Worm (Caenorhabditis elegans) whole organism, L3 larva: ENCODE measurements around the gene C52E2.4.

Source experiments
- R02D3.7 ChIP-seq: fragments of 150-350 bp; optimal IDR thresholded peaks from 2 replicates; lab custom pipeline; 2014; ENCODE audit warnings: missing biosample characterization, missing genetic modification characterization
- ZK546.5 ChIP-seq: sonication (generic microtip); optimal IDR thresholded peaks from 2 replicates; lab custom pipeline; 2017; ENCODE audit warnings: missing biosample characterization, missing genetic modification characterization
- ama-1 ChIP-seq: fragments of 150-350 bp; optimal IDR thresholded peaks from 2 replicates; lab custom pipeline; 2018
- ceh-16 ChIP-seq: sonication (generic microtip); optimal IDR thresholded peaks from 2 replicates; lab custom pipeline; 2017; ENCODE audit warnings: missing biosample characterization, missing genetic modification characterization
- ceh-28 ChIP-seq: fragments of 150-350 bp; optimal IDR thresholded peaks from 2 replicates; lab custom pipeline; 2014; ENCODE audit warnings: missing biosample characterization, missing genetic modification reagents, missing genetic modification characterization
- ceh-9 ChIP-seq: sonication (generic microtip); optimal IDR thresholded peaks from 2 replicates; lab custom pipeline; 2018; ENCODE audit warnings: missing biosample characterization, missing genetic modification characterization
- egl-5 ChIP-seq: fragments of 150-350 bp; optimal IDR thresholded peaks from 2 replicates; lab custom pipeline; 2017; ENCODE audit warnings: missing biosample characterization, missing genetic modification reagents, missing genetic modification characterization, inconsistent platforms
- elt-2 ChIP-seq: sonication (generic microtip); optimal IDR thresholded peaks from 2 replicates; lab custom pipeline; 2016; ENCODE audit warnings: missing genetic modification reagents, mild to moderate bottlenecking, missing genetic modification characterization, missing compliant biosample characterization
- elt-3 ChIP-seq, 3 experiments: fragments of 150-350 bp in 1 of 3; sonication (generic microtip) in 2 of 3; optimal IDR thresholded peaks; 2 replicates in 2 of 3; 4 replicates in 1 of 3; lab custom pipeline; 2014 to 2017; ENCODE audit warnings: missing biosample characterization in 3 of 3, missing genetic modification characterization in 3 of 3
- fkh-10 ChIP-seq: sonication (generic microtip); optimal IDR thresholded peaks from 2 replicates; lab custom pipeline; 2017; ENCODE audit warnings: missing biosample characterization, missing genetic modification reagents, missing genetic modification characterization
- fkh-2 ChIP-seq: fragments of 150-350 bp; optimal IDR thresholded peaks from 2 replicates; lab custom pipeline; 2014; ENCODE audit warnings: missing biosample characterization, missing genetic modification reagents, missing genetic modification characterization
- hmg-11 ChIP-seq: sonication (generic microtip); optimal IDR thresholded peaks from 2 replicates; lab custom pipeline; 2016; ENCODE audit warnings: missing genetic modification characterization, missing compliant biosample characterization
- jun-1 ChIP-seq: fragments of 150-350 bp; optimal IDR thresholded peaks from 2 replicates; lab custom pipeline; 2014; ENCODE audit warnings: missing biosample characterization, missing genetic modification reagents, missing genetic modification characterization
- lin-15B ChIP-seq: fragments of 150-350 bp; optimal IDR thresholded peaks from 2 replicates; lab custom pipeline; 2014; ENCODE audit warnings: missing biosample characterization, missing genetic modification characterization
- lin-39 ChIP-seq: fragments of 150-350 bp; optimal IDR thresholded peaks from 2 replicates; lab custom pipeline; 2018; ENCODE audit warnings: missing biosample characterization, missing genetic modification reagents, missing genetic modification characterization
- lsy-12 ChIP-seq: sonication (generic microtip); optimal IDR thresholded peaks from 2 replicates; lab custom pipeline; 2016; ENCODE audit warnings: mild to moderate bottlenecking, missing genetic modification characterization, missing compliant biosample characterization
- mdl-1 ChIP-seq: fragments of 150-350 bp; optimal IDR thresholded peaks from 2 replicates; lab custom pipeline; 2014; ENCODE audit warnings: missing biosample characterization, missing genetic modification characterization
- mml-1 ChIP-seq: fragments of 150-350 bp; sonication (generic microtip); optimal IDR thresholded peaks from 3 replicates; lab custom pipeline; 2014; ENCODE audit warnings: missing biosample characterization, missing genetic modification characterization
- nfya-1 ChIP-seq: sonication (generic microtip); optimal IDR thresholded peaks from 2 replicates; lab custom pipeline; 2017; ENCODE audit warnings: missing genetic modification characterization, mild to moderate bottlenecking, missing compliant biosample characterization, antibody characterized with exemption, moderate library complexity; ENCODE audit not compliant: insufficient read depth
- nhr-12 ChIP-seq: fragments of 150-350 bp; optimal IDR thresholded peaks from 2 replicates; lab custom pipeline; 2014; ENCODE audit warnings: missing biosample characterization, missing genetic modification characterization
- nhr-23 ChIP-seq: fragments of 150-350 bp; optimal IDR thresholded peaks from 2 replicates; lab custom pipeline; 2014; ENCODE audit warnings: missing biosample characterization, missing genetic modification reagents, missing genetic modification characterization
- nhr-237 ChIP-seq: fragments of 150-350 bp; optimal IDR thresholded peaks from 2 replicates; lab custom pipeline; 2014; ENCODE audit warnings: missing biosample characterization, missing genetic modification characterization
- nhr-28 ChIP-seq: fragments of 150-350 bp; optimal IDR thresholded peaks from 2 replicates; lab custom pipeline; 2014; ENCODE audit warnings: missing biosample characterization, missing genetic modification characterization
- nhr-67 ChIP-seq: fragments of 150-350 bp; optimal IDR thresholded peaks from 2 replicates; lab custom pipeline; 2014; ENCODE audit warnings: missing biosample characterization, missing genetic modification characterization
- nhr-76 ChIP-seq: fragments of 150-350 bp; sonication (generic microtip); optimal IDR thresholded peaks from 5 replicates; lab custom pipeline; 2014; ENCODE audit warnings: missing biosample characterization, missing genetic modification characterization
- nhr-77 ChIP-seq: fragments of 150-350 bp; optimal IDR thresholded peaks from 2 replicates; lab custom pipeline; 2014; ENCODE audit warnings: missing biosample characterization, missing genetic modification characterization
- pha-4 ChIP-seq: fragments of 150-350 bp; optimal IDR thresholded peaks from 2 replicates; lab custom pipeline; 2014; ENCODE audit warnings: missing biosample characterization, missing genetic modification reagents, missing genetic modification characterization
- pqm-1 ChIP-seq: fragments of 150-350 bp; optimal IDR thresholded peaks from 2 replicates; lab custom pipeline; 2017; ENCODE audit warnings: missing biosample characterization, missing genetic modification characterization, inconsistent platforms
- skn-1 ChIP-seq: fragments of 150-350 bp; optimal IDR thresholded peaks from 2 replicates; lab custom pipeline; 2014; ENCODE audit warnings: missing biosample characterization, missing genetic modification characterization
- unc-39 ChIP-seq: sonication (generic microtip); optimal IDR thresholded peaks from 4 replicates; lab custom pipeline; 2017; ENCODE audit warnings: missing biosample characterization, missing genetic modification characterization
- zag-1 ChIP-seq: fragments of 150-350 bp; optimal IDR thresholded peaks from 2 replicates; lab custom pipeline; 2014; ENCODE audit warnings: missing biosample characterization, missing genetic modification characterization
- ztf-11 ChIP-seq: fragments of 150-350 bp; optimal IDR thresholded peaks from 2 replicates; lab custom pipeline; 2014; ENCODE audit warnings: missing biosample characterization, missing genetic modification characterization

Gene C52E2.4

ce11 chrII:1816053-1816452 is 26.9 kb upstream of the C52E2.4 start:
- TF ChIP-seq nhr-76 (tag; lab: Kevin White, UChicago) (no peak), ama-1 (no peak), nhr-77 (tag; lab: Kevin White, UChicago) (no peak), nhr-28 (tag; lab: Kevin White, UChicago) (no peak)
- TF ChIP-seq, all 47 proteins: peak for 0

DNA sequence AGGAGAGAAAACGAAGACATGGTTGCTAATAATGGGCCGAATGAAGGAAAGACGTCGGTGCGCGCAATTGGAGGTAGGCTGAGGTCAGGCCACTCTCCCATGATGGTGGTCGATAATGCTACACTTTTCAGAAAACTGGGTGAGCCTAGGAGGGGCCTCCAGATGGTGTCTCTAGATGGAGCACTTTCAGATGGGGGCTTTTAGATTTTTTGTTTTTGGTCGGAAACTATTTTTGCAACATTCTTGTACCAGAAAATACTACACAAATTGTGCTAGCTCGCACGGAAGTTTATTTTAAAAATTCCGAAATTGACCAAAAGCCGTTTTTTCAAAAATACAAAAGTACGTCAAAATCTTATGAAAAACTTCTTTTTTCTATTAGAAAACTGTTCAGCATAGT is 24.6 kb upstream of the C52E2.4 start, which contains the start of gene fbxb-10:
fbxb-10 (minus strand) TSS at position 101 of the 400 bp plus-strand sequence.
- TF ChIP-seq nhr-237 (tag; lab: Kevin White, UChicago) (no peak), fkh-10 (GFP tag; lab: Kevin White, UChicago) (no peak), ceh-16 (tag; lab: Kevin White, UChicago) (no peak), lin-15B (tag; lab: Kevin White, UChicago) (no peak), lsy-12 (tag; lab: Kevin White, UChicago) (no peak), ceh-9 (tag; lab: Kevin White, UChicago) (no peak), ztf-11 (tag; lab: Kevin White, UChicago) (no peak), nhr-12 (tag; lab: Kevin White, UChicago) (no peak)

DNA sequence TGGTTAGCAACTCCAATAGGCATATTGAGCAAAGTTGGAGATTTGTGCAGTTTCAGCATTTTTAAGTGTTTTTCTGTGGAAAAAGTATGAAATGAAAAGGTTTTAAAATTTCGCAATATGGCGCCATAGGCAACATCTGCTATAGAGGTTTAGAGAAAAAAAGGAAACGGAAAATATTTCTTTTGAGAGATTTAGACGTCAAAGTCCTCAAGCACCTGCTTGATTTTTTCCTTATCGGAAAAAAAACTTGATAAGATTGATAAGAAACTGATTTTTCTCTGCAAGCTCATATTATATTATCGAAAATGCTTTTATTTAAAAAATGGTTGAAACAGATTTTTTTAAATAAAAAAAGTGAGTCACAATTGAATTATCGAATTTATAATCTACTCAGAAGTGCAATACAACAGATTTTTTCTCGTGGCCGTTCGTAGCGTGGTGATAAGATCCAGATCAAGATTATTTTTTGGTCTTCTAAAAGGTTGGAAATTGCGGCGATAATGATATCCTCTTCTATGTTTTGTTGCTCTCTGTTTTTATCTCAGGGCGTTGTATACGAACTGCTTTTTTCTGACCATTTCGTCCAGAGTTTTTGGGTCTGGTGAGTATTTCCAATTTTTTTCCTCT is 22.9 kb upstream of the C52E2.4 start, which contains the start of gene fbxc-19:
fbxc-19 (plus strand) TSS at position 536 of the 627 bp plus-strand sequence.
- TF ChIP-seq unc-39 (tag; lab: Kevin White, UChicago) (no peak), egl-5 (tag; lab: Kevin White, UChicago) (peak; percentile 53), mdl-1 (tag; lab: Kevin White, UChicago) (peak; percentile 26), R02D3.7 (tag; lab: Kevin White, UChicago) (peak; percentile 7), pqm-1 (tag; lab: Kevin White, UChicago) (peak; percentile 98), elt-3 (tag; optimal IDR thresholded peaks at IDR 0.05; lab: Kevin White, UChicago) (no peak), lin-15B (tag; lab: Kevin White, UChicago) (peak; percentile 21), fkh-2 (tag; lab: Kevin White, UChicago) (no peak), ceh-28 (tag; lab: Kevin White, UChicago) (peak; percentile 79), mml-1 (tag; lab: Kevin White, UChicago) (no peak), elt-2 (peak; percentile 99), pha-4 (tag; lab: Kevin White, UChicago) (peak; percentile 89), nfya-1 (tag; lab: Kevin White, UChicago) (peak; percentile 42), nhr-23 (tag; lab: Kevin White, UChicago) (peak; percentile 62), hmg-11 (tag; lab: Kevin White, UChicago) (peak; percentile 14), nhr-77 (tag; lab: Kevin White, UChicago) (peak; percentile 31), jun-1 (tag; lab: Kevin White, UChicago) (peak; percentile 85), skn-1 (tag; lab: Kevin White, UChicago) (peak; percentile 26)

- TF ChIP-seq nhr-237 (tag; lab: Kevin White, UChicago) (no peak), zag-1 (tag; lab: Kevin White, UChicago) (no peak), ama-1 (no peak), R02D3.7 (tag; lab: Kevin White, UChicago) (no peak), egl-5 (tag; lab: Kevin White, UChicago) (no peak), nhr-67 (tag; lab: Kevin White, UChicago) (no peak), lin-39 (tag; lab: Kevin White, UChicago) (no peak), ZK546.5 (tag; lab: Kevin White, UChicago) (no peak), hmg-11 (tag; lab: Kevin White, UChicago) (no peak), nhr-12 (tag; lab: Kevin White, UChicago) (no peak)
These were observed 22.2 kb upstream of the C52E2.4 start, which contains the start of gene fbxa-3 for ce11 chrII:1820774-1821173. TSS of gene fbxa-3 (minus strand) at chrII:1820874.

ce11 chrII:1823597-1823996 is 19.3 kb upstream of the C52E2.4 start:
- TF ChIP-seq elt-2 = peak; percentile 57
